Worm (Caenorhabditis elegans) whole organism, early embryonic: ENCODE measurements around the gene Y22D7AR.14.

ENCODE experiments used
- B0310.2 ChIP-seq: sonication (generic microtip); optimal IDR thresholded peaks from 2 replicates; lab custom pipeline; 2016; ENCODE audit warnings: mild to moderate bottlenecking, missing genetic modification characterization, missing compliant biosample characterization
- F13C5.2 ChIP-seq: sonication (generic microtip); optimal IDR thresholded peaks from 2 replicates; lab custom pipeline; 2017; ENCODE audit warnings: mild to moderate bottlenecking, missing genetic modification characterization, inconsistent platforms, missing compliant biosample characterization
- aly-1 ChIP-seq: sonication (generic microtip); optimal IDR thresholded peaks from 2 replicates; lab custom pipeline; 2016; ENCODE audit warnings: missing genetic modification characterization, missing compliant biosample characterization
- ama-1 ChIP-seq: fragments of 150-350 bp; optimal IDR thresholded peaks from 2 replicates; lab custom pipeline; 2014
- ceh-13 ChIP-seq: fragments of 200-800 bp; sonication (Bioruptor generic); optimal IDR thresholded peaks from 2 replicates; lab custom pipeline; 2018; ENCODE audit warnings: mild to moderate bottlenecking, missing genetic modification characterization, missing compliant biosample characterization
- ets-7 ChIP-seq: sonication (generic microtip); optimal IDR thresholded peaks from 2 replicates; lab custom pipeline; 2016; ENCODE audit warnings: missing genotype, missing genetic modification characterization, missing compliant biosample characterization
- flt-1 ChIP-seq: fragments of 200-800 bp; sonication (Bioruptor generic); IDR thresholded peaks from 2 replicates; pipeline ENCODE4 v1.3.6; 2022; ENCODE audit warnings: missing genetic modification characterization, missing compliant biosample characterization
- hmbx-1 ChIP-seq: sonication (generic microtip); optimal IDR thresholded peaks from 2 replicates; lab custom pipeline; 2016; ENCODE audit warnings: mild to moderate bottlenecking, missing genetic modification characterization, missing compliant biosample characterization
- hmg-4 ChIP-seq: fragments of 200-800 bp; sonication (Bioruptor generic); optimal IDR thresholded peaks from 2 replicates; lab custom pipeline; 2018; ENCODE audit warnings: mild to moderate bottlenecking, missing genetic modification characterization, missing compliant biosample characterization
- hnd-1 ChIP-seq: sonication (generic microtip); optimal IDR thresholded peaks from 2 replicates; lab custom pipeline; 2016; ENCODE audit warnings: missing genetic modification characterization, missing compliant biosample characterization
- pes-1 ChIP-seq: fragments of 200-800 bp; sonication (Bioruptor generic); IDR thresholded peaks from 2 replicates; pipeline ENCODE4 v1.3.6; 2022; ENCODE audit warnings: missing genetic modification reagents, missing genetic modification characterization, missing compliant biosample characterization
- tbx-11 ChIP-seq: fragments of 200-800 bp; sonication (Bioruptor generic); IDR thresholded peaks from 2 replicates; pipeline ENCODE4 v1.3.6; 2022; ENCODE audit warnings: missing genetic modification characterization, missing compliant biosample characterization
- tbx-37 ChIP-seq: fragments of 200-800 bp; sonication (Bioruptor generic); conservative IDR thresholded peaks from 2 replicates; pipeline ENCODE4 v1.3.6; 2022; ENCODE audit warnings: missing genetic modification reagents, missing genetic modification characterization, missing compliant biosample characterization

- TF ChIP-seq ama-1 (lab: Kevin White, UChicago), result no peak
- no peak for TF ChIP-seq B0310.2 (tag; lab: Kevin White, UChicago)
- no peak for TF ChIP-seq tbx-37 (GFP tag; lab: Robert Waterston, UW)
- no peak for TF ChIP-seq hmg-4
- TF ChIP-seq F13C5.2 (tag; lab: Kevin White, UChicago), result no peak
- no peak for TF ChIP-seq tbx-11 (GFP tag; lab: Robert Waterston, UW)
- no peak for TF ChIP-seq ceh-13
- TF ChIP-seq ets-7, result no peak
- no peak for TF ChIP-seq flt-1
- TF ChIP-seq hnd-1 (tag; lab: Kevin White, UChicago), result no peak
- no peak for TF ChIP-seq aly-1 (tag; lab: Kevin White, UChicago)
- no peak for TF ChIP-seq pes-1 (GFP tag; lab: Robert Waterston, UW)
- TF ChIP-seq hmbx-1 (tag; lab: Kevin White, UChicago), result no peak
Measured at ce11 chrIII:1678671-1679070, 11.2 kb downstream of the Y22D7AR.14 start.
